Fruit fly (Drosophila melanogaster): Measurements from ENCODE around the gene nsl1.

Gene nsl1

dm6 chr3R:15768900-15769299 lies 24.7 kb upstream of the nsl1 start:
- peak in 1 of 2 experiments; percentile 58 for TF ChIP-seq Dfd (GFP tag; optimal IDR thresholded peaks at IDR 0.05)
- TF ChIP-seq Hr3 (GFP tag; optimal IDR thresholded peaks at IDR 0.05): no peak

DNA sequence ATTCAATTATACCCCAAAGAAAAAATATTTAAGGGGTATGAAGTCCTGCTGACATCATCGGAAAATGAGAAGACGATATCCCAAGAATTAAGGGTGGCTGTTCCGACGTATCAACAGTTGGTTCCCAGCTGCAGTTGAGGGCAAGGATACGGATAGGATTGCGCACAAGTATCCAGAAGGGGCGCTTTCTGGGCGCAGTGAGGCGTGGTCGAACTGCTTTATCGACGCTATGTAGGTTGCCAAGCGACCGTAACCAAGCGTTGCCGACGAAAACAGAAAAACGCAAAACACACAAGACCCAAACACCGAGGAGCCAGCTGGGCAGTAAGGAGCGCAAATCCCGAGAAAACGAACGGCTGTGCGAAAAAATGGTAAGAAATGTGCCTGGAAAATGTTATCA lies 19.5 kb upstream of the nsl1 start, which contains the start of gene Ttc26:
Ttc26 (plus strand) TSS at position 289 of the 400 bp plus-strand sequence.
- TF ChIP-seq HmgD (GFP tag; optimal IDR thresholded peaks at IDR 0.05) (no peak), pita (GFP tag; optimal IDR thresholded peaks at IDR 0.05) (no peak), emc (GFP tag; optimal IDR thresholded peaks at IDR 0.05) (no peak), Gsc (GFP tag; IDR thresholded peaks at IDR 0.05) (no peak), scrt (GFP tag; optimal IDR thresholded peaks at IDR 0.05) (peak; percentile 71), br (optimal IDR thresholded peaks at IDR 0.05) (no peak), aop (GFP tag; IDR thresholded peaks at IDR 0.05) (no peak), lbe (GFP tag; optimal IDR thresholded peaks at IDR 0.05) (no peak), ato (GFP tag; IDR thresholded peaks at IDR 0.05; ENCODE audit: partially characterized antibody) (no peak), usp (GFP tag; optimal IDR thresholded peaks at IDR 0.05) (no peak), lab (GFP tag; optimal IDR thresholded peaks at IDR 0.05) (no peak), CG7928 (GFP tag; optimal IDR thresholded peaks at IDR 0.05) (no peak), CG7786 (GFP tag; optimal IDR thresholded peaks at IDR 0.05) (no peak), CG31365 (tag; optimal IDR thresholded peaks at IDR 0.05) (peak; percentile 53), CG6254 (GFP tag; optimal IDR thresholded peaks at IDR 0.05) (no peak), az2 (GFP tag; optimal IDR thresholded peaks at IDR 0.05) (no peak), NK7.1 (GFP tag; optimal IDR thresholded peaks at IDR 0.05) (no peak), ewg (GFP tag; optimal IDR thresholded peaks at IDR 0.05) (no peak), sisA (GFP tag; IDR thresholded peaks at IDR 0.05) (no peak), Rfx (GFP tag; IDR thresholded peaks at IDR 0.05) (peak; percentile 61; the same call in 1 of the 2 replicates), CG17568 (GFP tag; optimal IDR thresholded peaks at IDR 0.05) (no peak), jumu (GFP tag; optimal IDR thresholded peaks at IDR 0.05) (no peak), Doc3 (GFP tag; IDR thresholded peaks at IDR 0.05; ENCODE audit: partially characterized antibody) (no peak)

- no peak for TF ChIP-seq insv (GFP tag; optimal IDR thresholded peaks at IDR 0.05)
- TF ChIP-seq hb (GFP tag; IDR thresholded peaks at IDR 0.05; ENCODE audit: partially characterized antibody): no peak
- no peak for TF ChIP-seq CG9727 (GFP tag; optimal IDR thresholded peaks at IDR 0.05)
- no peak for TF ChIP-seq CG15696 (tag; optimal IDR thresholded peaks at IDR 0.05)
- no peak for TF ChIP-seq CG4617 (GFP tag; optimal IDR thresholded peaks at IDR 0.05; ENCODE audit: borderline replicate concordance)
- TF ChIP-seq CG31365 (tag; optimal IDR thresholded peaks at IDR 0.05): no peak
- no peak for TF ChIP-seq Stat92E (GFP tag; optimal IDR thresholded peaks at IDR 0.05)
- no peak for TF ChIP-seq Hmx (GFP tag; optimal IDR thresholded peaks at IDR 0.05)
- no peak for TF ChIP-seq CG2202 (tag; optimal IDR thresholded peaks at IDR 0.05)
- no peak for TF ChIP-seq dpn (GFP tag; optimal IDR thresholded peaks at IDR 0.05)
Observed at dm6 chr3R:15775242-15775641, 18.3 kb upstream of the nsl1 start, which contains the start of gene CG45207. CG45207 (minus strand) TSS chr3R:15775342.

DNA sequence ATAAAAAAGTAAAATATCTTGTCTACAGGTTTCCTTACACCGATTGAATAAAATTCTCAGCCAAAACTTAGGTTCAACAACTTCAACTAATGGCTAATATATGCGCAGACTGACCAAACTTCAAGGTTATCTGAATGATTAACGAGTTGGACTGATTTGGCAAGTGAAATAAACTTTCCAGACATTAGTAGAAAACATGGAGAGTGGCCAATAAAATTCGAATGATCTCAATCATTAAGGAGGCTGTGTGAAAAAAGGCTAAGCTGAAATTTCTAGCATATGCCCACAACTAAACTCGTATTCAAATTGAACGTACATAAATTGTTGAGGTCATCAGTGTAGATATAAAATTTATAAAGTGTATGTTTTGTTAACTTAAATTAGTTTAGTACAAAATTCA lies 14.1 kb upstream of the nsl1 start, which contains the start of gene CG5614:
CG5614 (plus strand) TSS at position 301 of the 400 bp plus-strand sequence.
- no peak for TF ChIP-seq ap (GFP tag; IDR thresholded peaks at IDR 0.05)
- TF ChIP-seq Max (GFP tag; optimal IDR thresholded peaks at IDR 0.05): no peak
- TF ChIP-seq dan (GFP tag; IDR thresholded peaks at IDR 0.05): no peak
- TF ChIP-seq CG15479 (GFP tag; optimal IDR thresholded peaks at IDR 0.05): no peak
- TF ChIP-seq sug (tag; optimal IDR thresholded peaks at IDR 0.05): no peak
- TF ChIP-seq CG43689 (GFP tag; IDR thresholded peaks at IDR 0.05): no peak
- TF ChIP-seq Rfx (GFP tag; IDR thresholded peaks at IDR 0.05): no peak
- no peak for TF ChIP-seq CG10321 (GFP tag; IDR thresholded peaks at IDR 0.05)
- no peak for TF ChIP-seq btn (GFP tag; optimal IDR thresholded peaks at IDR 0.05)
- TF ChIP-seq CG15601 (tag; optimal IDR thresholded peaks at IDR 0.05): no peak
